Fruit fly (Drosophila melanogaster) whole organism, embryonic: ENCODE data around the gene Gel.

Experiments used
- Ada2b ChIP-seq: fragments of 200-800 bp; sonication (Bioruptor generic); IDR thresholded peaks from 2 replicates; pipeline ENCODE4 v1.3.6; 2022; ENCODE audit warnings: missing biosample characterization, missing genetic modification characterization
- Aef1 ChIP-seq: fragments of 200-800 bp; sonication (Bioruptor generic); IDR thresholded peaks from 3 replicates; pipeline ENCODE4 v1.3.6; 2022; ENCODE audit warnings: missing biosample characterization, missing genetic modification characterization
- B-H1 ChIP-seq: fragments of 200-800 bp; sonication (Bioruptor generic); IDR thresholded peaks from 3 replicates; pipeline ENCODE4 v1.3.6; 2022; ENCODE audit warnings: missing biosample characterization, missing genetic modification characterization
- BtbVII ChIP-seq: fragments of 200-800 bp; sonication (Bioruptor generic); optimal IDR thresholded peaks from 3 replicates; lab custom pipeline; 2017; ENCODE audit warnings: missing biosample characterization, mild to moderate bottlenecking, missing genetic modification characterization
- CG10209 ChIP-seq: fragments of 200-800 bp; sonication (Bioruptor generic); optimal IDR thresholded peaks from 3 replicates; lab custom pipeline; 2017; ENCODE audit warnings: missing biosample characterization, mild to moderate bottlenecking, missing genetic modification characterization, missing genetic modification reagents
- CG11560 ChIP-seq: fragments of 200-800 bp; sonication (Bioruptor generic); IDR thresholded peaks from 3 replicates; pipeline ENCODE4 v1.3.6; 2022; ENCODE audit warnings: missing biosample characterization, missing genetic modification characterization
- CG13296 ChIP-seq: fragments of 200-800 bp; sonication (Bioruptor generic); optimal IDR thresholded peaks from 3 replicates; lab custom pipeline; 2018; ENCODE audit warnings: missing biosample characterization, mild to moderate bottlenecking, missing genetic modification characterization
- CG14667 ChIP-seq: fragments of 200-800 bp; sonication (Bioruptor generic); IDR thresholded peaks from 2 replicates; pipeline ENCODE4 v1.3.6; 2022; ENCODE audit warnings: missing biosample characterization, missing genetic modification characterization
- CG1529 ChIP-seq: fragments of 200-800 bp; sonication (Bioruptor generic); optimal IDR thresholded peaks from 3 replicates; lab custom pipeline; 2018; ENCODE audit warnings: missing biosample characterization, missing genetic modification characterization
- CG1602 ChIP-seq: fragments of 200-800 bp; sonication (Bioruptor generic); optimal IDR thresholded peaks from 3 replicates; lab custom pipeline; 2016; ENCODE audit warnings: missing biosample characterization, missing genetic modification characterization
- CG17186 ChIP-seq: fragments of 200-800 bp; sonication (Bioruptor generic); optimal IDR thresholded peaks from 3 replicates; lab custom pipeline; 2017; ENCODE audit warnings: missing biosample characterization, missing genetic modification reagents, missing genetic modification characterization
- CG17385 ChIP-seq: fragments of 200-800 bp; sonication (Bioruptor generic); optimal IDR thresholded peaks from 3 replicates; lab custom pipeline; 2018; ENCODE audit warnings: missing biosample characterization, mild to moderate bottlenecking, missing genetic modification characterization
- CG17612 ChIP-seq: fragments of 200-800 bp; sonication (Bioruptor generic); IDR thresholded peaks from 2 replicates; pipeline ENCODE4 v1.3.6; 2022; ENCODE audit warnings: missing biosample characterization, missing genetic modification characterization
- CG18476 ChIP-seq: fragments of 200-800 bp; sonication (Bioruptor generic); optimal IDR thresholded peaks from 2 replicates; lab custom pipeline; 2016; ENCODE audit warnings: missing biosample characterization, mild to moderate bottlenecking, missing genetic modification characterization
- CG3065 ChIP-seq: fragments of 200-800 bp; sonication (Bioruptor generic); optimal IDR thresholded peaks from 2 replicates; lab custom pipeline; 2016; ENCODE audit warnings: missing biosample characterization, missing genetic modification characterization
- CG32532 ChIP-seq: fragments of 200-800 bp; sonication (Bioruptor generic); IDR thresholded peaks from 2 replicates; pipeline ENCODE4 v1.3.6; 2022; ENCODE audit warnings: missing biosample characterization, missing genetic modification characterization
- CG6272 ChIP-seq: fragments of 200-800 bp; sonication (Bioruptor generic); IDR thresholded peaks from 2 replicates; pipeline ENCODE4 v1.3.6; 2022; ENCODE audit warnings: missing biosample characterization, missing genetic modification characterization
- CG6813 ChIP-seq: fragments of 200-800 bp; sonication (Bioruptor generic); optimal IDR thresholded peaks from 2 replicates; lab custom pipeline; 2017; ENCODE audit warnings: missing biosample characterization, missing genetic modification characterization, mild to moderate bottlenecking, moderate library complexity, missing genetic modification reagents
- CG7357 ChIP-seq: fragments of 200-800 bp; sonication (Bioruptor generic); IDR thresholded peaks from 3 replicates; pipeline ENCODE4 v1.3.6; 2022; ENCODE audit warnings: missing biosample characterization, missing genetic modification characterization
- CG7372 ChIP-seq: fragments of 200-800 bp; sonication (Bioruptor generic); IDR thresholded peaks from 2 replicates; pipeline ENCODE4 v1.3.6; 2022; ENCODE audit warnings: missing biosample characterization, missing genetic modification characterization
- CG8281 ChIP-seq: fragments of 200-800 bp; sonication (Bioruptor generic); optimal IDR thresholded peaks from 2 replicates; lab custom pipeline; 2018; ENCODE audit warnings: missing biosample characterization, mild to moderate bottlenecking, missing genetic modification characterization, moderate library complexity
- CG8359 ChIP-seq: fragments of 200-800 bp; sonication (Bioruptor generic); optimal IDR thresholded peaks from 2 replicates; lab custom pipeline; 2017; ENCODE audit warnings: missing biosample characterization, mild to moderate bottlenecking, missing genetic modification characterization, borderline replicate concordance
- CG9817 ChIP-seq: fragments of 200-800 bp; sonication (Bioruptor generic); optimal IDR thresholded peaks from 2 replicates; lab custom pipeline; 2018; ENCODE audit warnings: missing biosample characterization, mild to moderate bottlenecking, missing genetic modification characterization, moderate library complexity
- CkIIα-i1 ChIP-seq: fragments of 200-800 bp; sonication (Bioruptor generic); IDR thresholded peaks from 2 replicates; pipeline ENCODE4 v1.3.6; 2022; ENCODE audit warnings: missing biosample characterization, missing genetic modification characterization
- Dbx ChIP-seq: fragments of 200-800 bp; sonication (Bioruptor generic); IDR thresholded peaks from 3 replicates; pipeline ENCODE4 v1.3.6; 2022; ENCODE audit warnings: missing biosample characterization, missing genetic modification characterization
- HLH54F ChIP-seq: fragments of 200-800 bp; sonication (Bioruptor generic); optimal IDR thresholded peaks from 3 replicates; lab custom pipeline; 2016; ENCODE audit warnings: missing biosample characterization, missing genetic modification characterization
- Hr51 ChIP-seq, 2 experiments: fragments of 200-800 bp; sonication (Bioruptor generic); optimal IDR thresholded peaks; 2 replicates in 1 of 2; 3 replicates in 1 of 2; lab custom pipeline; 2016 to 2018; ENCODE audit warnings: missing biosample characterization in 2 of 2, missing genetic modification characterization in 2 of 2, mild to moderate bottlenecking in 1 of 2, moderate library complexity in 1 of 2
- Kr ChIP-seq: fragments of 200-800 bp; sonication (Bioruptor generic); optimal IDR thresholded peaks from 2 replicates; lab custom pipeline; 2017; ENCODE audit warnings: missing biosample characterization, mild to moderate bottlenecking, missing genetic modification characterization
- Lhr ChIP-seq: fragments of 200-800 bp; sonication (Bioruptor generic); optimal IDR thresholded peaks from 3 replicates; lab custom pipeline; 2017; ENCODE audit warnings: mild to moderate bottlenecking, missing biosample characterization, missing genetic modification reagents, missing genetic modification characterization
- MBD-R2 ChIP-seq: fragments of 200-800 bp; sonication (Bioruptor generic); IDR thresholded peaks from 2 replicates; pipeline ENCODE4 v1.3.6; 2022; ENCODE audit warnings: missing biosample characterization, missing genetic modification characterization
- NK7.1 ChIP-seq: fragments of 200-800 bp; sonication (Bioruptor generic); optimal IDR thresholded peaks from 3 replicates; lab custom pipeline; 2016; ENCODE audit warnings: missing biosample characterization, missing genetic modification characterization
- Opbp ChIP-seq: fragments of 200-800 bp; sonication (Bioruptor generic); IDR thresholded peaks from 3 replicates; pipeline ENCODE4 v1.3.6; 2022; ENCODE audit warnings: missing biosample characterization, missing genetic modification characterization; ENCODE audit not compliant: partially characterized antibody
- Ptx1 ChIP-seq: fragments of 200-800 bp; sonication (Bioruptor generic); IDR thresholded peaks from 2 replicates; pipeline ENCODE4 v1.3.6; 2022; ENCODE audit warnings: missing biosample characterization, missing genetic modification characterization
- al ChIP-seq: fragments of 200-800 bp; sonication (Bioruptor generic); IDR thresholded peaks from 2 replicates; pipeline ENCODE4 v1.3.6; 2022; ENCODE audit warnings: missing biosample characterization, missing genetic modification characterization
- btn ChIP-seq: fragments of 200-800 bp; sonication (Bioruptor generic); optimal IDR thresholded peaks from 2 replicates; lab custom pipeline; 2016; ENCODE audit warnings: missing biosample characterization, missing genetic modification characterization
- cas ChIP-seq: fragments of 200-800 bp; sonication (Bioruptor generic); IDR thresholded peaks from 2 replicates; pipeline ENCODE4 v1.3.6; 2022; ENCODE audit warnings: missing biosample characterization, missing genetic modification characterization
- chif ChIP-seq, 2 experiments: fragments of 200-800 bp; sonication (Bioruptor generic); optimal IDR thresholded peaks; 3 replicates each; lab custom pipeline; 2016; ENCODE audit warnings: missing biosample characterization in 2 of 2, missing genetic modification characterization in 2 of 2
- dan ChIP-seq: fragments of 200-800 bp; sonication (Bioruptor generic); IDR thresholded peaks from 2 replicates; pipeline ENCODE4 v1.3.6; 2022; ENCODE audit warnings: missing biosample characterization, missing genetic modification characterization
- dimm ChIP-seq: fragments of 200-800 bp; sonication (Bioruptor generic); IDR thresholded peaks from 2 replicates; pipeline ENCODE4 v1.3.6; 2022; ENCODE audit warnings: missing biosample characterization, missing genetic modification characterization
- dpn ChIP-seq, 2 experiments: fragments of 200-800 bp; sonication (Bioruptor generic); optimal IDR thresholded peaks; 3 replicates each; lab custom pipeline; 2016; ENCODE audit warnings: missing biosample characterization in 2 of 2, missing genetic modification characterization in 2 of 2
- grn ChIP-seq: fragments of 200-800 bp; sonication (Bioruptor generic); optimal IDR thresholded peaks from 3 replicates; lab custom pipeline; 2017; ENCODE audit warnings: missing biosample characterization, missing genetic modification characterization
- gro ChIP-seq: fragments of 200-800 bp; sonication (Bioruptor generic); optimal IDR thresholded peaks from 2 replicates; lab custom pipeline; 2016; ENCODE audit warnings: missing biosample characterization, missing genetic modification characterization
- gt ChIP-seq: fragments of 200-800 bp; sonication (Bioruptor generic); IDR thresholded peaks from 2 replicates; pipeline ENCODE4 v1.3.6; 2022; ENCODE audit warnings: missing biosample characterization, missing genetic modification characterization
- jigr1 ChIP-seq: fragments of 200-800 bp; sonication (Bioruptor generic); IDR thresholded peaks from 3 replicates; pipeline ENCODE4 v1.3.6; 2022; ENCODE audit warnings: missing biosample characterization, missing genetic modification characterization
- knrl ChIP-seq: fragments of 200-800 bp; sonication (Bioruptor generic); IDR thresholded peaks from 3 replicates; pipeline ENCODE4 v1.3.6; 2022; ENCODE audit warnings: missing biosample characterization, missing genetic modification characterization; ENCODE audit not compliant: partially characterized antibody
- nmo ChIP-seq: fragments of 200-800 bp; sonication (Bioruptor generic); optimal IDR thresholded peaks from 2 replicates; lab custom pipeline; 2018; ENCODE audit warnings: missing biosample characterization, mild to moderate bottlenecking, missing genetic modification characterization, moderate library complexity
- peb ChIP-seq: fragments of 200-800 bp; sonication (Bioruptor generic); IDR thresholded peaks from 2 replicates; pipeline ENCODE4 v1.3.6; 2022; ENCODE audit warnings: missing biosample characterization, missing genetic modification characterization
- twi ChIP-seq: fragments of 200-800 bp; optimal IDR thresholded peaks from 2 replicates; lab custom pipeline; 2019; ENCODE audit warnings: missing biosample characterization, mild to moderate bottlenecking, missing genetic modification characterization, moderate library complexity
- zfh2 ChIP-seq: fragments of 200-800 bp; sonication (Bioruptor generic); optimal IDR thresholded peaks from 2 replicates; lab custom pipeline; 2016; ENCODE audit warnings: missing biosample characterization, missing genetic modification characterization

Gene Gel

DNA sequence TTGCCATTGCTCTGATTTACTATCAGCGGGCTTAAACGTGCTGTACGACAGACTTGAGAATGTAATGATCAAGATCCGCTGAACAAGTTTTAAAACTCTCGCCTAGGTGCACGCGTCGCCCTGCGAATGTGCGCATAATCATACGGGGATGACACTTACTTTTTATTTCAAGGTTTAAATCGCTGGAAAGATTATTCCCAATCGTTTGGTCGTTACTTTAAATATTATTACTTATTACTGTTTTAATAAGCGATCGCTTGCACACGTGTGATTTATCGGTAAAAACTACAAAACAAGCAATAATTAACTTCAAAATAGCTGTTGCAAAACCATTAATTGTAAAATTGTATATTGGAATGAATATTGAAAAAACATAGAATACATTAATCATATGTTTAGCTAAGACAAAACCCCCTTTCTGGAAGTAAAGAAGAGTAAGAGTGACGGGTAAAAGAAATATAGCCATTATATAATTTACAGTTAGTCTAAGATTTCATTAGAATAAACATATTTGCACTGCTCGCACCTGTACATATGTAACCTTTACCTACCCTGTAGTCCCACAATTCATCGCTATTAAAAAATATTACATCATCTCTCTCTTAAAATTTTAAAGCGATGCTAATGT, 5.8 kb upstream of the Gel start, which contains the start of gene DhpD (continued):
- peak; percentile 57 for TF ChIP-seq Ada2b (GFP tag; lab: Robert Waterston, UW)
- TF ChIP-seq CG14667 (GFP tag; lab: Robert Waterston, UW), result peak; percentile 54
- TF ChIP-seq chif (GFP tag; optimal IDR thresholded peaks at IDR 0.05; lab: Kevin White, UChicago), result peak; percentile 4 to 38
- TF ChIP-seq CG10209 (GFP tag; lab: Kevin White, UChicago), result peak; percentile 69
- TF ChIP-seq zfh2 (GFP tag; lab: Kevin White, UChicago), result peak; percentile 74
- TF ChIP-seq BtbVII (GFP tag; lab: Kevin White, UChicago), result peak; percentile 64
- TF ChIP-seq B-H1, result peak; percentile 46
- TF ChIP-seq CG3065, result no peak
- 0 out of 2 replicates have a peak, but pooled peaks have one; percentile 16 for TF ChIP-seq dimm
- peak; percentile 43; the same call in 2 of the 3 replicates for TF ChIP-seq CG7357 (GFP tag; lab: Robert Waterston, UW)
- TF ChIP-seq CG17385 (GFP tag; lab: Kevin White, UChicago), result peak; percentile 71
- peak; percentile 67 for TF ChIP-seq Aef1 (GFP tag; lab: Robert Waterston, UW)
- TF ChIP-seq al (GFP tag; lab: Robert Waterston, UW), result peak; percentile 46; the same call in 1 of the 2 replicates
- peak; percentile 68; the same call in 1 of the 2 replicates for TF ChIP-seq CG17612 (GFP tag; lab: Robert Waterston, UW)
- TF ChIP-seq HLH54F (GFP tag; lab: Kevin White, UChicago), result peak; percentile 61
- peak; percentile 70 for TF ChIP-seq CG13296 (GFP tag; lab: Kevin White, UChicago)
- TF ChIP-seq CG8359, result peak; percentile 6
- peak; percentile 67; the same call in 1 of the 2 replicates for TF ChIP-seq CG6272 (GFP tag; lab: Robert Waterston, UW)
- TF ChIP-seq CG9817 (tag; lab: Kevin White, UChicago), result peak; percentile 75
- TF ChIP-seq CG11560 (tag; lab: Robert Waterston, UW), result peak; percentile 56; the same call in 1 of the 3 replicates
- TF ChIP-seq CG8281 (tag; lab: Kevin White, UChicago), result peak; percentile 2
- peak; percentile 4 for TF ChIP-seq Lhr (GFP tag; lab: Kevin White, UChicago)
- TF ChIP-seq twi (tag; lab: Kevin White, UChicago), result peak; percentile 2
- no peak for TF ChIP-seq NK7.1
- peak; percentile 87 for TF ChIP-seq Dbx (GFP tag; lab: Robert Waterston, UW)
- peak; percentile 66 for TF ChIP-seq nmo (GFP tag; lab: Kevin White, UChicago)
- peak; percentile 55 to 64 for TF ChIP-seq dpn (GFP tag; optimal IDR thresholded peaks at IDR 0.05; lab: Kevin White, UChicago)
- peak; percentile 73 for TF ChIP-seq MBD-R2 (GFP tag; lab: Robert Waterston, UW)
- no peak for TF ChIP-seq gt (GFP tag; lab: Robert Waterston, UW)
- TF ChIP-seq Opbp (GFP tag; lab: Robert Waterston, UW), result peak; percentile 74; the same call in 2 of the 3 replicates
- TF ChIP-seq Kr, result no peak
- no peak for TF ChIP-seq dan
- TF ChIP-seq CkIIα-i1, result no peak
- peak; percentile 77 for TF ChIP-seq Ptx1 (GFP tag; lab: Robert Waterston, UW)
- TF ChIP-seq CG18476, result peak; percentile 50
- TF ChIP-seq CG7372 (GFP tag; lab: Robert Waterston, UW), result peak; percentile 48; the same call in 1 of the 2 replicates
- 0 out of 3 replicates have a peak, but pooled peaks have one; percentile 30 for TF ChIP-seq jigr1
- peak; percentile 29 for TF ChIP-seq gro
- peak; percentile 87 for TF ChIP-seq CG32532 (GFP tag; lab: Robert Waterston, UW)
- TF ChIP-seq cas (GFP tag; lab: Robert Waterston, UW), result peak; percentile 71
- peak; percentile 28 to 65 for TF ChIP-seq Hr51 (GFP tag; optimal IDR thresholded peaks at IDR 0.05; lab: Kevin White, UChicago)
- TF ChIP-seq CG17186 (GFP tag; lab: Kevin White, UChicago), result no peak
- no peak for TF ChIP-seq btn (GFP tag; lab: Kevin White, UChicago)
- TF ChIP-seq grn, result peak; percentile 29
- TF ChIP-seq CG6813 (GFP tag; lab: Kevin White, UChicago), result peak; percentile 56
- 0 out of 2 replicates have a peak, but pooled peaks have one; percentile 17 for TF ChIP-seq peb (GFP tag; lab: Robert Waterston, UW)
- peak; percentile 53 for TF ChIP-seq CG1602
- TF ChIP-seq CG1529 (GFP tag; lab: Kevin White, UChicago), result no peak
- peak; percentile 85 for TF ChIP-seq knrl (GFP tag; lab: Robert Waterston, UW)
